1 fruit fly cellular context compared by ENCODE assay signal in genomic region chr3L:9856430-9857218, dm6.
TF ChIP-seq lines count a peak whose summit lies in the region.

No protein-coding gene starts in this region.

TF ChIP-seq in whole organism, embryonic, 481 proteins besides CTCF, POLR2A, EP300 and RAD21 (continued from another document and continues in another):
- TF ChIP-seq maf-S (GFP tag; optimal IDR thresholded peaks at IDR 0.05; lab: Kevin White, UChicago) (no peak), mirr (GFP tag; optimal IDR thresholded peaks at IDR 0.05; lab: Kevin White, UChicago) (no peak), Asciz (GFP tag; optimal IDR thresholded peaks at IDR 0.05; lab: Kevin White, UChicago) (peak; percentile 83), CG32767 (GFP tag; IDR thresholded peaks at IDR 0.05; lab: Robert Waterston, UW) (peak; percentile 82), Dref (GFP tag; IDR thresholded peaks at IDR 0.05; lab: Robert Waterston, UW) (no peak), Kr (GFP tag; optimal IDR thresholded peaks at IDR 0.05; lab: Kevin White, UChicago) (peak; percentile 2), CG17361 (GFP tag; IDR thresholded peaks at IDR 0.05; lab: Robert Waterston, UW) (peak; percentile 73), seq (GFP tag; IDR thresholded peaks at IDR 0.05; lab: Robert Waterston, UW) (peak; percentile 76), crol (GFP tag; IDR thresholded peaks at IDR 0.05; lab: Robert Waterston, UW) (no peak), CG34422 (GFP tag; IDR thresholded peaks at IDR 0.05; lab: Robert Waterston, UW) (peak; percentile 82), Hr51 (GFP tag; optimal IDR thresholded peaks at IDR 0.05; lab: Kevin White, UChicago) (peak; percentile 32 to 85), ems (GFP tag; optimal IDR thresholded peaks at IDR 0.05; lab: Kevin White, UChicago) (no peak), CG16779 (GFP tag; IDR thresholded peaks at IDR 0.05; lab: Robert Waterston, UW) (no peak), lab (GFP tag; optimal IDR thresholded peaks at IDR 0.05; lab: Kevin White, UChicago) (no peak), HHEX (GFP tag; optimal IDR thresholded peaks at IDR 0.05; lab: Kevin White, UChicago) (peak; percentile 67), H15 (GFP tag; IDR thresholded peaks at IDR 0.05; lab: Robert Waterston, UW) (peak; percentile 81), Spps (tag; optimal IDR thresholded peaks at IDR 0.05; lab: Kevin White, UChicago) (peak; percentile 92), tap (tag; optimal IDR thresholded peaks at IDR 0.05; lab: Kevin White, UChicago) (peak; percentile 90), dpn (GFP tag; optimal IDR thresholded peaks at IDR 0.05; lab: Kevin White, UChicago) (peak in 1 of 2 experiments; percentile 61), GATAe (GFP tag; conservative IDR thresholded peaks at IDR 0.05; lab: Robert Waterston, UW) (no peak), CG8290 (GFP tag; optimal IDR thresholded peaks at IDR 0.05; lab: Kevin White, UChicago) (peak; percentile 46), CG8290 (tag; optimal IDR thresholded peaks at IDR 0.05; lab: Kevin White, UChicago) (no peak), br (optimal IDR thresholded peaks at IDR 0.05; lab: Kevin White, UChicago) (no peak), sc (optimal IDR thresholded peaks at IDR 0.05; lab: Kevin White, UChicago) (no peak), sc (GFP tag; optimal IDR thresholded peaks at IDR 0.05; lab: Kevin White, UChicago) (peak; percentile 79), CG31441 (GFP tag; IDR thresholded peaks at IDR 0.05; lab: Robert Waterston, UW) (peak; percentile 84), CG3838 (GFP tag; optimal IDR thresholded peaks at IDR 0.05; lab: Kevin White, UChicago) (no peak), Med (GFP tag; lab: Kevin White, UChicago) (peak; percentile 70), Blimp-1 (GFP tag; optimal IDR thresholded peaks at IDR 0.05; lab: Kevin White, UChicago) (peak; percentile 91), salm (tag; optimal IDR thresholded peaks at IDR 0.05; lab: Kevin White, UChicago) (peak; percentile 77), Lpt (GFP tag; optimal IDR thresholded peaks at IDR 0.05; lab: Kevin White, UChicago) (no peak), gsb (GFP tag; IDR thresholded peaks at IDR 0.05; lab: Robert Waterston, UW) (peak; percentile 39; the same call in 1 of the 2 replicates), CG5245 (GFP tag; optimal IDR thresholded peaks at IDR 0.05; lab: Kevin White, UChicago) (peak; percentile 69), CG1792 (GFP tag; optimal IDR thresholded peaks at IDR 0.05; lab: Kevin White, UChicago) (no peak), CG16813 (GFP tag; IDR thresholded peaks at IDR 0.05; lab: Robert Waterston, UW; ENCODE audit: partially characterized antibody) (no peak), lmd (GFP tag; IDR thresholded peaks at IDR 0.05; lab: Robert Waterston, UW) (peak; percentile 81), Adf1 (GFP tag; IDR thresholded peaks at IDR 0.05; lab: Robert Waterston, UW) (no peak), BtbVII (GFP tag; optimal IDR thresholded peaks at IDR 0.05; lab: Kevin White, UChicago) (peak; percentile 33), CG9609 (GFP tag; optimal IDR thresholded peaks at IDR 0.05; lab: Kevin White, UChicago) (peak; percentile 26), D19B (GFP tag; optimal IDR thresholded peaks at IDR 0.05; lab: Kevin White, UChicago) (no peak), wor (GFP tag; IDR thresholded peaks at IDR 0.05; lab: Robert Waterston, UW) (peak; percentile 76), bigmax (GFP tag; optimal IDR thresholded peaks at IDR 0.05; lab: Kevin White, UChicago) (no peak), CG7987 (GFP tag; optimal IDR thresholded peaks at IDR 0.05; lab: Kevin White, UChicago) (no peak), CG6689 (GFP tag; IDR thresholded peaks at IDR 0.05; lab: Robert Waterston, UW) (peak; percentile 88), fru (optimal IDR thresholded peaks at IDR 0.05; lab: Kevin White, UChicago) (no peak), CG11695 (GFP tag; IDR thresholded peaks at IDR 0.05; lab: Robert Waterston, UW) (peak; percentile 87), knrl (GFP tag; IDR thresholded peaks at IDR 0.05; lab: Robert Waterston, UW; ENCODE audit: partially characterized antibody) (no peak), Hmr (GFP tag; optimal IDR thresholded peaks at IDR 0.05; lab: Kevin White, UChicago) (peak; percentile 54), CG10267 (tag; optimal IDR thresholded peaks at IDR 0.05; lab: Kevin White, UChicago) (peak; percentile 84), CG11398 (GFP tag; optimal IDR thresholded peaks at IDR 0.05; lab: Kevin White, UChicago) (no peak), trh (GFP tag; optimal IDR thresholded peaks at IDR 0.05; lab: Kevin White, UChicago) (peak; percentile 35), ap (GFP tag; IDR thresholded peaks at IDR 0.05; lab: Robert Waterston, UW) (peak; percentile 76), jing (GFP tag; optimal IDR thresholded peaks at IDR 0.05; lab: Kevin White, UChicago) (peak; percentile 48), Hmx (GFP tag; optimal IDR thresholded peaks at IDR 0.05; lab: Kevin White, UChicago) (no peak), CG9215 (GFP tag; IDR thresholded peaks at IDR 0.05; lab: Robert Waterston, UW) (peak; percentile 59), da (GFP tag; optimal IDR thresholded peaks at IDR 0.05; lab: Kevin White, UChicago) (no peak), CG17802 (tag; optimal IDR thresholded peaks at IDR 0.05; lab: Kevin White, UChicago) (no peak), NC2β (GFP tag; optimal IDR thresholded peaks at IDR 0.05; lab: Kevin White, UChicago) (no peak), klu (GFP tag; IDR thresholded peaks at IDR 0.05; lab: Robert Waterston, UW) (peak; percentile 41; the same call in 1 of the 2 replicates), aop (GFP tag; IDR thresholded peaks at IDR 0.05; lab: Robert Waterston, UW) (no peak), unc-4 (GFP tag; IDR thresholded peaks at IDR 0.05; lab: Robert Waterston, UW; ENCODE audit: partially characterized antibody) (no peak), pum (GFP tag; optimal IDR thresholded peaks at IDR 0.05; lab: Kevin White, UChicago) (no peak), jigr1 (GFP tag; IDR thresholded peaks at IDR 0.05; lab: Robert Waterston, UW) (0 out of 3 replicates have a peak, but pooled peaks have one; percentile 37), CG6683 (GFP tag; optimal IDR thresholded peaks at IDR 0.05; lab: Kevin White, UChicago) (peak; percentile 29), oc (tag; optimal IDR thresholded peaks at IDR 0.05; lab: Kevin White, UChicago) (peak; percentile 83), MBD-R2 (GFP tag; IDR thresholded peaks at IDR 0.05; lab: Robert Waterston, UW) (0 out of 2 replicates have a peak, but pooled peaks have one; percentile 9), HLH54F (GFP tag; optimal IDR thresholded peaks at IDR 0.05; lab: Kevin White, UChicago) (no peak), cato (GFP tag; optimal IDR thresholded peaks at IDR 0.05; lab: Kevin White, UChicago; ENCODE audit: borderline replicate concordance) (peak; percentile 65), Stat92E (GFP tag; optimal IDR thresholded peaks at IDR 0.05; lab: Kevin White, UChicago) (no peak), Atf3 (GFP tag; optimal IDR thresholded peaks at IDR 0.05; lab: Kevin White, UChicago) (no peak), org-1 (GFP tag; optimal IDR thresholded peaks at IDR 0.05; lab: Kevin White, UChicago) (peak; percentile 48), Dad (GFP tag; optimal IDR thresholded peaks at IDR 0.05; lab: Kevin White, UChicago) (no peak), B-H2 (GFP tag; optimal IDR thresholded peaks at IDR 0.05; lab: Kevin White, UChicago) (no peak), scrt (GFP tag; optimal IDR thresholded peaks at IDR 0.05; lab: Kevin White, UChicago) (peak; percentile 51), so (GFP tag; IDR thresholded peaks at IDR 0.05; lab: Robert Waterston, UW) (peak; percentile 80; the same call in 2 of the 3 replicates), hkb (optimal IDR thresholded peaks at IDR 0.05; lab: Kevin White, UChicago) (no peak), hkb (GFP tag; IDR thresholded peaks at IDR 0.05; lab: Robert Waterston, UW) (peak; percentile 83), pita (GFP tag; optimal IDR thresholded peaks at IDR 0.05; lab: Kevin White, UChicago) (no peak), amos (GFP tag; IDR thresholded peaks at IDR 0.05; lab: Robert Waterston, UW; ENCODE audit: partially characterized antibody) (no peak), ttk (GFP tag; IDR thresholded peaks at IDR 0.05; lab: Robert Waterston, UW) (peak; percentile 85), CG13123 (GFP tag; optimal IDR thresholded peaks at IDR 0.05; lab: Kevin White, UChicago) (peak; percentile 24), CG14667 (GFP tag; IDR thresholded peaks at IDR 0.05; lab: Robert Waterston, UW) (peak; percentile 72), Atf6 (GFP tag; IDR thresholded peaks at IDR 0.05; lab: Robert Waterston, UW) (peak; percentile 73), CG9932 (GFP tag; IDR thresholded peaks at IDR 0.05; lab: Robert Waterston, UW) (peak; percentile 52; the same call in 1 of the 2 replicates), CG2202 (tag; optimal IDR thresholded peaks at IDR 0.05; lab: Kevin White, UChicago) (peak; percentile 87), ken (GFP tag; IDR thresholded peaks at IDR 0.05; lab: Robert Waterston, UW) (peak; percentile 49; the same call in 1 of the 3 replicates), Neu2 (GFP tag; optimal IDR thresholded peaks at IDR 0.05; lab: Kevin White, UChicago; ENCODE audit: borderline replicate concordance) (no peak), disco-r (GFP tag; optimal IDR thresholded peaks at IDR 0.05; lab: Kevin White, UChicago) (no peak), PHDP (tag; optimal IDR thresholded peaks at IDR 0.05; lab: Kevin White, UChicago) (peak; percentile 87), Sox102F (GFP tag; optimal IDR thresholded peaks at IDR 0.05; lab: Kevin White, UChicago) (peak; percentile 90), CG9437 (GFP tag; optimal IDR thresholded peaks at IDR 0.05; lab: Kevin White, UChicago) (peak; percentile 83), cad (GFP tag; optimal IDR thresholded peaks at IDR 0.05; lab: Kevin White, UChicago) (no peak), danr (GFP tag; IDR thresholded peaks at IDR 0.05; lab: Robert Waterston, UW) (peak; percentile 80), Hsf (GFP tag; optimal IDR thresholded peaks at IDR 0.05; lab: Kevin White, UChicago) (no peak), chif (GFP tag; optimal IDR thresholded peaks at IDR 0.05; lab: Kevin White, UChicago) (peak; percentile 24 to 54), HmgD (GFP tag; optimal IDR thresholded peaks at IDR 0.05; lab: Kevin White, UChicago) (no peak), pan (optimal IDR thresholded peaks at IDR 0.05; lab: Kevin White, UChicago) (no peak), pan (GFP tag; optimal IDR thresholded peaks at IDR 0.05 in 1 of 2, IDR thresholded peaks at IDR 0.05 in 1 of 2) (peak in 1 of 2 experiments; percentile 87), Camta (GFP tag; optimal IDR thresholded peaks at IDR 0.05; lab: Kevin White, UChicago) (no peak), Usf (GFP tag; optimal IDR thresholded peaks at IDR 0.05; lab: Kevin White, UChicago) (peak; percentile 57), Sry-δ (GFP tag; optimal IDR thresholded peaks at IDR 0.05; lab: Kevin White, UChicago) (no peak), CG14014 (GFP tag; IDR thresholded peaks at IDR 0.05; lab: Robert Waterston, UW) (peak; percentile 63; the same call in 1 of the 2 replicates), sens-2 (GFP tag; IDR thresholded peaks at IDR 0.05; lab: Robert Waterston, UW) (peak; percentile 69; the same call in 1 of the 2 replicates), Xbp1 (GFP tag; optimal IDR thresholded peaks at IDR 0.05; lab: Kevin White, UChicago) (peak; percentile 78), CG3163 (GFP tag; optimal IDR thresholded peaks at IDR 0.05; lab: Kevin White, UChicago) (no peak), Hr78 (GFP tag; optimal IDR thresholded peaks at IDR 0.05; lab: Kevin White, UChicago) (peak in 1 of 2 experiments; percentile 74), Dbx (GFP tag; IDR thresholded peaks at IDR 0.05; lab: Robert Waterston, UW) (peak; percentile 41; the same call in 1 of the 3 replicates), CG11093 (GFP tag; IDR thresholded peaks at IDR 0.05; lab: Robert Waterston, UW) (peak; percentile 75), D19A (tag; optimal IDR thresholded peaks at IDR 0.05; lab: Kevin White, UChicago) (peak; percentile 91), tin (GFP tag; optimal IDR thresholded peaks at IDR 0.05; lab: Kevin White, UChicago) (peak; percentile 72), Dek (tag; optimal IDR thresholded peaks at IDR 0.05; lab: Kevin White, UChicago) (peak; percentile 55), Lhr (GFP tag; optimal IDR thresholded peaks at IDR 0.05; lab: Kevin White, UChicago) (peak; percentile 48), Mad (GFP tag; optimal IDR thresholded peaks at IDR 0.05; lab: Kevin White, UChicago) (no peak), ci (GFP tag; IDR thresholded peaks at IDR 0.05; lab: Robert Waterston, UW) (peak; percentile 82; the same call in 1 of the 3 replicates), ham (GFP tag; IDR thresholded peaks at IDR 0.05; lab: Robert Waterston, UW) (0 out of 2 replicates have a peak, but pooled peaks have one; percentile 32), ewg (GFP tag; optimal IDR thresholded peaks at IDR 0.05; lab: Kevin White, UChicago) (peak; percentile 66), zfh2 (GFP tag; optimal IDR thresholded peaks at IDR 0.05; lab: Kevin White, UChicago) (no peak), mld (GFP tag; IDR thresholded peaks at IDR 0.05; lab: Robert Waterston, UW; ENCODE audit: partially characterized antibody) (no peak), otp (GFP tag; IDR thresholded peaks at IDR 0.05; lab: Robert Waterston, UW) (peak; percentile 61; the same call in 2 of the 3 replicates), CG10274 (GFP tag; optimal IDR thresholded peaks at IDR 0.05; lab: Kevin White, UChicago) (no peak), CG11247 (GFP tag; IDR thresholded peaks at IDR 0.05; lab: Robert Waterston, UW) (peak; percentile 68; the same call in 1 of the 2 replicates), CG34224 (GFP tag; IDR thresholded peaks at IDR 0.05; lab: Robert Waterston, UW; ENCODE audit: partially characterized antibody) (no peak), insv (GFP tag; optimal IDR thresholded peaks at IDR 0.05; lab: Kevin White, UChicago) (no peak), gro (GFP tag; optimal IDR thresholded peaks at IDR 0.05; lab: Kevin White, UChicago) (no peak), Ada2b (GFP tag; IDR thresholded peaks at IDR 0.05; lab: Robert Waterston, UW) (peak; percentile 69), CG1024 (GFP tag; IDR thresholded peaks at IDR 0.05; lab: Robert Waterston, UW) (peak; percentile 70), CG18262 (tag; optimal IDR thresholded peaks at IDR 0.05; lab: Kevin White, UChicago) (peak; percentile 92), inv (GFP tag; IDR thresholded peaks at IDR 0.05; lab: Robert Waterston, UW; ENCODE audit: partially characterized antibody) (no peak), Sry-β (GFP tag; optimal IDR thresholded peaks at IDR 0.05; lab: Kevin White, UChicago) (peak; percentile 22), CG7271 (tag; optimal IDR thresholded peaks at IDR 0.05; lab: Kevin White, UChicago) (peak; percentile 86), CG1832 (GFP tag; optimal IDR thresholded peaks at IDR 0.05; lab: Kevin White, UChicago) (no peak), Oli (tag; optimal IDR thresholded peaks at IDR 0.05; lab: Kevin White, UChicago) (peak; percentile 82)
